Fruit fly (Drosophila melanogaster) whole organism, embryonic: ENCODE data around the gene COX7AL2.

ENCODE experiments used
- Atf-2 ChIP-seq: fragments of 200-800 bp; sonication (Bioruptor generic); optimal IDR thresholded peaks from 2 replicates; lab custom pipeline; 2016; ENCODE audit warnings: missing biosample characterization, missing genetic modification characterization
- Atf3 ChIP-seq: fragments of 200-800 bp; sonication (Bioruptor generic); optimal IDR thresholded peaks from 3 replicates; lab custom pipeline; 2016; ENCODE audit warnings: missing biosample characterization, missing genetic modification characterization
- BEAF-32 ChIP-seq: fragments of 200-800 bp; sonication (Bioruptor generic); optimal IDR thresholded peaks from 3 replicates; lab custom pipeline; 2017; ENCODE audit warnings: missing biosample characterization, missing genetic modification characterization, mild to moderate bottlenecking, moderate library complexity, missing genetic modification reagents
- CG10147 ChIP-seq: fragments of 200-800 bp; sonication (Bioruptor generic); optimal IDR thresholded peaks from 2 replicates; lab custom pipeline; 2019; ENCODE audit warnings: missing biosample characterization, mild to moderate bottlenecking, missing genetic modification characterization, moderate library complexity
- CG11695 ChIP-seq: fragments of 200-800 bp; sonication (Bioruptor generic); IDR thresholded peaks from 3 replicates; pipeline ENCODE4 v1.3.6; 2022; ENCODE audit warnings: missing biosample characterization, missing genetic modification characterization
- CG11723 ChIP-seq: fragments of 200-800 bp; sonication (Bioruptor generic); optimal IDR thresholded peaks from 2 replicates; lab custom pipeline; 2017; ENCODE audit warnings: missing biosample characterization, mild to moderate bottlenecking, missing genetic modification characterization
- CG12299 ChIP-seq: fragments of 200-800 bp; sonication (Bioruptor generic); optimal IDR thresholded peaks from 2 replicates; lab custom pipeline; 2018; ENCODE audit warnings: missing biosample characterization, mild to moderate bottlenecking, missing genetic modification characterization
- CG13624 ChIP-seq: fragments of 200-800 bp; sonication (Bioruptor generic); optimal IDR thresholded peaks from 2 replicates; lab custom pipeline; 2016; ENCODE audit warnings: missing biosample characterization, missing genetic modification characterization
- CG1832 ChIP-seq: fragments of 200-800 bp; sonication (Bioruptor generic); optimal IDR thresholded peaks from 2 replicates; lab custom pipeline; 2017; ENCODE audit warnings: missing biosample characterization, mild to moderate bottlenecking, missing genetic modification characterization, inconsistent platforms
- CG18476 ChIP-seq: fragments of 200-800 bp; sonication (Bioruptor generic); optimal IDR thresholded peaks from 2 replicates; lab custom pipeline; 2016; ENCODE audit warnings: missing biosample characterization, mild to moderate bottlenecking, missing genetic modification characterization
- CG30020 ChIP-seq: fragments of 200-800 bp; optimal IDR thresholded peaks from 2 replicates; lab custom pipeline; 2019; ENCODE audit warnings: missing biosample characterization, mild to moderate bottlenecking, missing genetic modification characterization, moderate library complexity
- CG3726 ChIP-seq: fragments of 200-800 bp; sonication (Bioruptor generic); IDR thresholded peaks from 3 replicates; pipeline ENCODE4, ENCODE4 v1.3.6; 2022; ENCODE audit warnings: missing biosample characterization, missing genetic modification characterization
- CG7745 ChIP-seq: fragments of 200-800 bp; sonication (Bioruptor generic); optimal IDR thresholded peaks from 2 replicates; lab custom pipeline; 2018; ENCODE audit warnings: missing biosample characterization, mild to moderate bottlenecking, missing genetic modification characterization, moderate library complexity
- CG8765 ChIP-seq: fragments of 200-800 bp; sonication (Bioruptor generic); IDR thresholded peaks from 2 replicates; pipeline ENCODE4 v1.3.6; 2022; ENCODE audit warnings: missing biosample characterization, missing genetic modification characterization
- CG9932 ChIP-seq: fragments of 200-800 bp; sonication (Bioruptor generic); IDR thresholded peaks from 2 replicates; pipeline ENCODE4 v1.3.6; 2022; ENCODE audit warnings: missing biosample characterization, missing genetic modification characterization
- D ChIP-seq, 2 experiments: fragments of 200-800 bp in 1 of 2; fragments of >200 bp in 1 of 2; sonication (Bioruptor generic) in 1 of 2; optimal IDR thresholded peaks; 2 replicates in 1 of 2; 3 replicates in 1 of 2; lab custom pipeline; 2017; ENCODE audit warnings: mild to moderate bottlenecking in 1 of 2, missing biosample characterization in 1 of 2, missing genetic modification characterization in 1 of 2, missing genetic modification reagents in 1 of 2
- Doc2 ChIP-seq: fragments of 200-800 bp; sonication (Bioruptor generic); IDR thresholded peaks from 2 replicates; pipeline ENCODE4 v1.3.6; 2022; ENCODE audit warnings: missing biosample characterization, missing genetic modification characterization
- Fer1 ChIP-seq: fragments of 200-800 bp; sonication (Bioruptor generic); optimal IDR thresholded peaks from 2 replicates; lab custom pipeline; 2017; ENCODE audit warnings: missing biosample characterization, mild to moderate bottlenecking, missing genetic modification characterization
- Gug ChIP-seq: fragments of 200-800 bp; sonication (Bioruptor generic); IDR thresholded peaks from 4 replicates; pipeline ENCODE4 v1.3.6; 2022; ENCODE audit warnings: missing biosample characterization, missing genetic modification characterization
- HmgD ChIP-seq: fragments of 200-800 bp; sonication (Bioruptor generic); optimal IDR thresholded peaks from 3 replicates; lab custom pipeline; 2016; ENCODE audit warnings: missing biosample characterization, missing genetic modification characterization
- Hmx ChIP-seq: fragments of 200-800 bp; sonication (Bioruptor generic); optimal IDR thresholded peaks from 2 replicates; lab custom pipeline; 2016; ENCODE audit warnings: missing biosample characterization, missing genetic modification characterization
- Meics ChIP-seq: fragments of 200-800 bp; sonication (Bioruptor generic); optimal IDR thresholded peaks from 2 replicates; lab custom pipeline; 2017; ENCODE audit warnings: missing biosample characterization, mild to moderate bottlenecking, missing genetic modification characterization
- Myb ChIP-seq: fragments of 200-800 bp; sonication (Bioruptor generic); optimal IDR thresholded peaks from 2 replicates; lab custom pipeline; 2016; ENCODE audit warnings: missing biosample characterization, missing genetic modification characterization
- Nf-YA ChIP-seq: fragments of 200-800 bp; sonication (Bioruptor generic); IDR thresholded peaks from 2 replicates; pipeline ENCODE4 v1.3.6; 2022; ENCODE audit warnings: missing biosample characterization, missing genetic modification characterization
- Ravus ChIP-seq: fragments of 200-800 bp; sonication (Bioruptor generic); IDR thresholded peaks from 2 replicates; pipeline ENCODE4 v1.3.6; 2022; ENCODE audit warnings: missing biosample characterization, missing genetic modification characterization
- Ssrp ChIP-seq: fragments of 200-800 bp; sonication (Bioruptor generic); optimal IDR thresholded peaks from 2 replicates; lab custom pipeline; 2018; ENCODE audit warnings: missing biosample characterization, mild to moderate bottlenecking, missing genetic modification characterization, moderate library complexity
- az2 ChIP-seq: fragments of 200-800 bp; sonication (Bioruptor generic); optimal IDR thresholded peaks from 3 replicates; lab custom pipeline; 2016; ENCODE audit warnings: missing biosample characterization, missing genetic modification characterization
- bbx ChIP-seq: fragments of 200-800 bp; sonication (Bioruptor generic); IDR thresholded peaks from 2 replicates; pipeline ENCODE4 v1.3.6; 2022; ENCODE audit warnings: missing biosample characterization, missing genetic modification characterization; ENCODE audit not compliant: partially characterized antibody
- bcd ChIP-seq: fragments of 200-800 bp; sonication (Bioruptor generic); optimal IDR thresholded peaks from 2 replicates; lab custom pipeline; 2017; ENCODE audit warnings: missing biosample characterization, mild to moderate bottlenecking, missing genetic modification characterization
- cas ChIP-seq: fragments of 200-800 bp; sonication (Bioruptor generic); IDR thresholded peaks from 2 replicates; pipeline ENCODE4 v1.3.6; 2022; ENCODE audit warnings: missing biosample characterization, missing genetic modification characterization
- chn ChIP-seq: fragments of 200-800 bp; sonication (Bioruptor generic); optimal IDR thresholded peaks from 2 replicates; lab custom pipeline; 2016; ENCODE audit warnings: missing biosample characterization, missing genetic modification characterization
- ci ChIP-seq: fragments of 200-800 bp; sonication (Bioruptor generic); IDR thresholded peaks from 3 replicates; pipeline ENCODE4 v1.3.6; 2022; ENCODE audit warnings: missing biosample characterization, missing genetic modification characterization
- dpn ChIP-seq, 2 experiments: fragments of 200-800 bp; sonication (Bioruptor generic); optimal IDR thresholded peaks; 3 replicates each; lab custom pipeline; 2016; ENCODE audit warnings: missing biosample characterization in 2 of 2, missing genetic modification characterization in 2 of 2
- gem ChIP-seq: fragments of 200-800 bp; sonication (Bioruptor generic); optimal IDR thresholded peaks from 2 replicates; lab custom pipeline; 2019; ENCODE audit warnings: missing biosample characterization, mild to moderate bottlenecking, missing genetic modification characterization, moderate library complexity
- insv ChIP-seq, 2 experiments: fragments of 200-800 bp; sonication (Bioruptor generic); optimal IDR thresholded peaks; 3 replicates each; lab custom pipeline; 2016 to 2018; ENCODE audit warnings: missing biosample characterization in 2 of 2, missing genetic modification characterization in 2 of 2
- kni ChIP-seq: fragments of 200-800 bp; sonication (Bioruptor generic); optimal IDR thresholded peaks from 3 replicates; lab custom pipeline; 2017; ENCODE audit warnings: mild to moderate bottlenecking, missing biosample characterization, missing genetic modification reagents, missing genetic modification characterization
- knrl ChIP-seq: fragments of 200-800 bp; sonication (Bioruptor generic); IDR thresholded peaks from 3 replicates; pipeline ENCODE4 v1.3.6; 2022; ENCODE audit warnings: missing biosample characterization, missing genetic modification characterization; ENCODE audit not compliant: partially characterized antibody
- mld ChIP-seq: fragments of 200-800 bp; sonication (Bioruptor generic); IDR thresholded peaks from 3 replicates; pipeline ENCODE4 v1.3.6; 2022; ENCODE audit warnings: missing biosample characterization, missing genetic modification characterization; ENCODE audit not compliant: partially characterized antibody
- p53 ChIP-seq: fragments of 200-800 bp; sonication (Bioruptor generic); optimal IDR thresholded peaks from 2 replicates; lab custom pipeline; 2016; ENCODE audit warnings: missing biosample characterization, missing genetic modification characterization
- pb ChIP-seq: fragments of 200-800 bp; sonication (Bioruptor generic); optimal IDR thresholded peaks from 3 replicates; lab custom pipeline; 2016; ENCODE audit warnings: missing biosample characterization, missing genetic modification characterization
- schlank ChIP-seq: fragments of 200-800 bp; sonication (Bioruptor generic); optimal IDR thresholded peaks from 2 replicates; lab custom pipeline; 2018; ENCODE audit warnings: missing biosample characterization, mild to moderate bottlenecking, missing genetic modification characterization
- sr ChIP-seq: fragments of 200-800 bp; sonication (Bioruptor generic); IDR thresholded peaks from 3 replicates; pipeline ENCODE4 v1.3.6; 2022; ENCODE audit warnings: missing biosample characterization, missing genetic modification characterization
- tgo ChIP-seq: fragments of 200-800 bp; sonication (Bioruptor generic); IDR thresholded peaks from 3 replicates; pipeline ENCODE4 v1.3.6; 2022; ENCODE audit warnings: missing biosample characterization, missing genetic modification characterization
- tin ChIP-seq: fragments of 200-800 bp; sonication (Bioruptor generic); optimal IDR thresholded peaks from 3 replicates; lab custom pipeline; 2016; ENCODE audit warnings: missing biosample characterization, missing genetic modification characterization
- yki ChIP-seq: fragments of >200 bp; optimal IDR thresholded peaks from 3 replicates; lab custom pipeline; 2018
- zen ChIP-seq: fragments of 200-800 bp; sonication (Bioruptor generic); optimal IDR thresholded peaks from 3 replicates; lab custom pipeline; 2018; ENCODE audit warnings: missing biosample characterization, mild to moderate bottlenecking, missing genetic modification characterization, moderate library complexity

The COX7AL2 gene

dm6 chr2L:2202853-2203717, 5.4 kb upstream of the COX7AL2 start (continued):
- no peak for TF ChIP-seq zen (tag; lab: Kevin White, UChicago)
- TF ChIP-seq HmgD (GFP tag; lab: Kevin White, UChicago): no peak
- no peak for TF ChIP-seq cas (GFP tag; lab: Robert Waterston, UW)
- no peak for TF ChIP-seq Ssrp (tag; lab: Kevin White, UChicago)
- TF ChIP-seq bbx: peak; percentile 71
- no peak for TF ChIP-seq CG3726
- no peak for TF ChIP-seq tin (GFP tag; lab: Kevin White, UChicago)
- no peak for TF ChIP-seq CG12299 (tag; lab: Kevin White, UChicago)
- TF ChIP-seq BEAF-32 (GFP tag; lab: Kevin White, UChicago): no peak
- no peak for TF ChIP-seq gem (tag; lab: Kevin White, UChicago)
- no peak for TF ChIP-seq CG10147
- no peak for TF ChIP-seq Nf-YA
- no peak for TF ChIP-seq D (optimal IDR thresholded peaks at IDR 0.05; lab: Kevin White, UChicago)
- no peak for TF ChIP-seq D (GFP tag; optimal IDR thresholded peaks at IDR 0.05; lab: Kevin White, UChicago)
- TF ChIP-seq CG11723 (GFP tag; lab: Kevin White, UChicago): peak; percentile 8
- TF ChIP-seq insv (GFP tag; optimal IDR thresholded peaks at IDR 0.05; lab: Kevin White, UChicago): no peak
- TF ChIP-seq bcd (GFP tag; lab: Kevin White, UChicago): no peak
- no peak for TF ChIP-seq CG9932 (GFP tag; lab: Robert Waterston, UW)
- no peak for TF ChIP-seq Atf3 (GFP tag; lab: Kevin White, UChicago)
- no peak for TF ChIP-seq dpn (GFP tag; optimal IDR thresholded peaks at IDR 0.05; lab: Kevin White, UChicago)
- no peak for TF ChIP-seq az2 (GFP tag; lab: Kevin White, UChicago)
- TF ChIP-seq sr: 0 out of 3 replicates have a peak, but pooled peaks have one; percentile 25
- TF ChIP-seq Myb (GFP tag; lab: Kevin White, UChicago): no peak
- no peak for TF ChIP-seq CG11695
- no peak for TF ChIP-seq pb
- TF ChIP-seq CG18476: no peak
- no peak for TF ChIP-seq schlank (tag; lab: Kevin White, UChicago)
- TF ChIP-seq chn (GFP tag; lab: Kevin White, UChicago): no peak
- no peak for TF ChIP-seq CG8765 (GFP tag; lab: Robert Waterston, UW)
- no peak for TF ChIP-seq Gug (GFP tag; lab: Robert Waterston, UW)
- TF ChIP-seq Doc2: no peak
- TF ChIP-seq Hmx (GFP tag; lab: Kevin White, UChicago): no peak
- TF ChIP-seq knrl: no peak
- no peak for TF ChIP-seq Ravus
- no peak for TF ChIP-seq tgo (GFP tag; lab: Robert Waterston, UW)
- no peak for TF ChIP-seq yki (lab: Kevin White, UChicago)
- no peak for TF ChIP-seq CG7745
- no peak for TF ChIP-seq p53
- TF ChIP-seq CG13624 (GFP tag; lab: Kevin White, UChicago): no peak
- no peak for TF ChIP-seq Atf-2
- no peak for TF ChIP-seq Fer1 (GFP tag; lab: Kevin White, UChicago)
- TF ChIP-seq Meics (GFP tag; lab: Kevin White, UChicago): no peak
- TF ChIP-seq ci: peak; percentile 76
- no peak for TF ChIP-seq CG30020 (tag; lab: Kevin White, UChicago)
- TF ChIP-seq kni (GFP tag; lab: Kevin White, UChicago): peak; percentile 84
- TF ChIP-seq CG1832 (GFP tag; lab: Kevin White, UChicago): no peak
- TF ChIP-seq mld (GFP tag; lab: Robert Waterston, UW): no peak
